Fruit fly (Drosophila melanogaster): ENCODE results near the gene Npc2h.

Gene Npc2h

DNA sequence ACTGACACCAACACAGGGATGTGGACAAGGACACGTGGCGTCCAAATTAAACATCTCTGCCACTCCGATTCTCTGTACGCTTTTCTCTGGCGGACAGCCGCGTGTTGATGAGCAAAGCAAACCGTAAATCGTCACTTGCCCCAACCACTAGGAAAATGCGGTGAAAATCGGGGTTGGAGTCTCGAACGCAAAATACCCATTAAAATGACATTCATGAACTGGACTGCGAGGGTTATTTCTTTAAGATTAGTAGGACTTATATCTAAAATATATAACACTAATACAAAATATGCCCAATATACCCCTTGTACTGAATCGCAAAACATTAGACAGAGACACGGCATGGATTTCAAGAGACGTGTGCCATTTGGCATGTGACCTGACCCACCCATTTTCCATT lies 27.6 kb downstream of the Npc2h start (continued):
- TF ChIP-seq CG14667 (GFP tag; IDR thresholded peaks at IDR 0.05) (peak; percentile 37; the same call in 1 of the 2 replicates), CG3163 (GFP tag; optimal IDR thresholded peaks at IDR 0.05) (no peak), CG18599 (GFP tag; optimal IDR thresholded peaks at IDR 0.05) (peak; percentile 32), CG6272 (GFP tag; IDR thresholded peaks at IDR 0.05) (no peak), ac (GFP tag; optimal IDR thresholded peaks at IDR 0.05) (no peak), Hr39 (optimal IDR thresholded peaks at IDR 0.05) (no peak), jumu (GFP tag; optimal IDR thresholded peaks at IDR 0.05) (no peak), CG4282 (GFP tag; optimal IDR thresholded peaks at IDR 0.05) (no peak), sug (tag; optimal IDR thresholded peaks at IDR 0.05) (no peak), vvl (GFP tag; IDR thresholded peaks at IDR 0.05) (peak; percentile 63), CG14860 (GFP tag; IDR thresholded peaks at IDR 0.05; ENCODE audit: partially characterized antibody) (no peak), CG7745 (tag; optimal IDR thresholded peaks at IDR 0.05) (no peak), dysf (GFP tag; IDR thresholded peaks at IDR 0.05) (0 out of 3 replicates have a peak, but pooled peaks have one; percentile 35), Trl (optimal IDR thresholded peaks at IDR 0.05) (no peak), Trl (GFP tag; optimal IDR thresholded peaks at IDR 0.05) (no peak), CkIIα-i1 (GFP tag; IDR thresholded peaks at IDR 0.05) (no peak), CG12104 (GFP tag; optimal IDR thresholded peaks at IDR 0.05) (no peak), grau (tag; optimal IDR thresholded peaks at IDR 0.05) (no peak), Stat92E (GFP tag; optimal IDR thresholded peaks at IDR 0.05) (no peak), dan (GFP tag; IDR thresholded peaks at IDR 0.05) (no peak), CG2120 (GFP tag; optimal IDR thresholded peaks at IDR 0.05) (no peak), ATbp (GFP tag; optimal IDR thresholded peaks at IDR 0.05) (peak; percentile 22), Blimp-1 (GFP tag; optimal IDR thresholded peaks at IDR 0.05) (peak; percentile 41), ssp (GFP tag; IDR thresholded peaks at IDR 0.05) (0 out of 2 replicates have a peak, but pooled peaks have one; percentile 17), Bteb2 (GFP tag; optimal IDR thresholded peaks at IDR 0.05) (no peak), HLHmδ (GFP tag; optimal IDR thresholded peaks at IDR 0.05) (no peak), CG2678 (tag; optimal IDR thresholded peaks at IDR 0.05) (peak; percentile 33), sens (GFP tag) (peak; percentile 77), slp2 (GFP tag; optimal IDR thresholded peaks at IDR 0.05) (no peak), ro (GFP tag; IDR thresholded peaks at IDR 0.05) (no peak), CG2875 (GFP tag; optimal IDR thresholded peaks at IDR 0.05) (no peak), Fer1 (GFP tag; optimal IDR thresholded peaks at IDR 0.05) (no peak), tx (GFP tag; optimal IDR thresholded peaks at IDR 0.05) (no peak), ci (GFP tag; IDR thresholded peaks at IDR 0.05) (peak; percentile 75; the same call in 2 of the 3 replicates), Mes4 (GFP tag; optimal IDR thresholded peaks at IDR 0.05) (no peak), chn (GFP tag; optimal IDR thresholded peaks at IDR 0.05) (no peak), luna (GFP tag; optimal IDR thresholded peaks at IDR 0.05) (no peak), Hr78 (GFP tag; optimal IDR thresholded peaks at IDR 0.05) (no peak), cato (GFP tag; optimal IDR thresholded peaks at IDR 0.05; ENCODE audit: borderline replicate concordance) (no peak), Dp (GFP tag; optimal IDR thresholded peaks at IDR 0.05) (no peak), CG13296 (GFP tag; optimal IDR thresholded peaks at IDR 0.05) (no peak), CG6175 (GFP tag; IDR thresholded peaks at IDR 0.05) (no peak), Xbp1 (GFP tag; optimal IDR thresholded peaks at IDR 0.05) (peak; percentile 16), fu2 (GFP tag; optimal IDR thresholded peaks at IDR 0.05) (no peak), hb (GFP tag; IDR thresholded peaks at IDR 0.05; ENCODE audit: partially characterized antibody) (no peak), D19B (GFP tag; optimal IDR thresholded peaks at IDR 0.05) (peak; percentile 73), CG7786 (GFP tag; optimal IDR thresholded peaks at IDR 0.05) (no peak), ash1 (GFP tag; optimal IDR thresholded peaks at IDR 0.05) (no peak), NK7.1 (GFP tag; optimal IDR thresholded peaks at IDR 0.05) (no peak), gt (GFP tag; IDR thresholded peaks at IDR 0.05) (no peak), nmo (GFP tag; optimal IDR thresholded peaks at IDR 0.05) (peak; percentile 43), Tbp (GFP tag; optimal IDR thresholded peaks at IDR 0.05) (no peak)

Data from whole organism, embryonic.